Fruit fly (Drosophila melanogaster) whole organism, prepupa: ENCODE results near the gene CG17292.

ENCODE experiments used
- Blimp-1 ChIP-seq: fragments of 200-800 bp; sonication (Bioruptor generic); optimal IDR thresholded peaks from 3 replicates; lab custom pipeline; 2017; ENCODE audit warnings: missing biosample characterization, missing genetic modification characterization, mild to moderate bottlenecking, moderate library complexity, missing genetic modification reagents
- CG11762 ChIP-seq: fragments of 200-800 bp; sonication (Bioruptor generic); optimal IDR thresholded peaks from 3 replicates; lab custom pipeline; 2016; ENCODE audit warnings: missing biosample characterization, missing genetic modification characterization; ENCODE audit not compliant: insufficient read depth
- CG11902 ChIP-seq: fragments of 200-800 bp; sonication (Bioruptor generic); optimal IDR thresholded peaks from 3 replicates; lab custom pipeline; 2016; ENCODE audit warnings: missing biosample characterization, missing genetic modification characterization
- CG15336 ChIP-seq: fragments of 200-800 bp; sonication (Bioruptor generic); IDR thresholded peaks from 2 replicates; pipeline ENCODE4 v1.3.6; 2022; ENCODE audit warnings: missing biosample characterization, missing genetic modification characterization
- CG1621 ChIP-seq: fragments of 200-800 bp; sonication (Bioruptor generic); optimal IDR thresholded peaks from 3 replicates; lab custom pipeline; 2018; ENCODE audit warnings: missing biosample characterization, mild to moderate bottlenecking, missing genetic modification characterization
- CG16779 ChIP-seq: fragments of 200-800 bp; sonication (Bioruptor generic); optimal IDR thresholded peaks from 3 replicates; lab custom pipeline; 2017; ENCODE audit warnings: missing biosample characterization, mild to moderate bottlenecking, missing genetic modification characterization
- CG31627 ChIP-seq: fragments of 200-800 bp; sonication (Bioruptor generic); optimal IDR thresholded peaks from 3 replicates; lab custom pipeline; 2016; ENCODE audit warnings: missing biosample characterization, missing genetic modification characterization
- CG32006 ChIP-seq: fragments of 200-800 bp; sonication (Bioruptor generic); optimal IDR thresholded peaks from 3 replicates; lab custom pipeline; 2017; ENCODE audit warnings: missing biosample characterization, mild to moderate bottlenecking, missing genetic modification characterization
- CG34406 ChIP-seq: fragments of 200-800 bp; sonication (Bioruptor generic); optimal IDR thresholded peaks from 3 replicates; lab custom pipeline; 2016; ENCODE audit warnings: missing biosample characterization, missing genetic modification characterization
- CG3919 ChIP-seq: fragments of 200-800 bp; sonication (Bioruptor generic); optimal IDR thresholded peaks from 3 replicates; lab custom pipeline; 2016; ENCODE audit warnings: missing biosample characterization, missing genetic modification characterization
- CG6163 ChIP-seq: fragments of 200-800 bp; sonication (Bioruptor generic); IDR thresholded peaks from 3 replicates; pipeline ENCODE4 v1.3.6; 2022; ENCODE audit warnings: missing biosample characterization, missing genetic modification characterization
- CG6276 ChIP-seq: fragments of 200-800 bp; sonication (Bioruptor generic); optimal IDR thresholded peaks from 2 replicates; lab custom pipeline; 2017; ENCODE audit warnings: missing biosample characterization, mild to moderate bottlenecking, missing genetic modification characterization
- CG6792 ChIP-seq: fragments of 200-800 bp; sonication (Bioruptor generic); optimal IDR thresholded peaks from 3 replicates; lab custom pipeline; 2016; ENCODE audit warnings: missing biosample characterization, missing genetic modification characterization
- CG6808 ChIP-seq: fragments of 200-800 bp; sonication (Bioruptor generic); optimal IDR thresholded peaks from 3 replicates; lab custom pipeline; 2017; ENCODE audit warnings: missing biosample characterization, missing genetic modification characterization, mild to moderate bottlenecking, moderate library complexity, missing genetic modification reagents
- CG6854 ChIP-seq: fragments of 200-800 bp; sonication (Bioruptor generic); optimal IDR thresholded peaks from 2 replicates; lab custom pipeline; 2017; ENCODE audit warnings: missing biosample characterization, mild to moderate bottlenecking, missing genetic modification characterization
- CG7368 ChIP-seq: fragments of 200-800 bp; sonication (Bioruptor generic); optimal IDR thresholded peaks from 3 replicates; lab custom pipeline; 2016; ENCODE audit warnings: missing biosample characterization, missing genetic modification characterization
- CG8119 ChIP-seq: fragments of 200-800 bp; sonication (Bioruptor generic); IDR thresholded peaks from 3 replicates; pipeline ENCODE4 v1.3.6; 2022; ENCODE audit warnings: missing biosample characterization, missing genetic modification characterization
- CG8319 ChIP-seq: fragments of 200-800 bp; sonication (Bioruptor generic); optimal IDR thresholded peaks from 3 replicates; lab custom pipeline; 2016; ENCODE audit warnings: missing biosample characterization, missing genetic modification characterization
- CG8632 ChIP-seq: fragments of 200-800 bp; sonication (Bioruptor generic); optimal IDR thresholded peaks from 3 replicates; lab custom pipeline; 2016; ENCODE audit warnings: missing biosample characterization, missing genetic modification characterization
- CG9139 ChIP-seq: fragments of 200-800 bp; sonication (Bioruptor generic); optimal IDR thresholded peaks from 3 replicates; lab custom pipeline; 2017; ENCODE audit warnings: missing biosample characterization, mild to moderate bottlenecking, missing genetic modification characterization
- Eip75B ChIP-seq: fragments of 200-800 bp; sonication (Bioruptor generic); optimal IDR thresholded peaks from 3 replicates; lab custom pipeline; 2016; ENCODE audit warnings: missing biosample characterization, missing genetic modification characterization
- Eip78C ChIP-seq: fragments of 200-800 bp; sonication (Bioruptor generic); peaks from one replicate; lab custom pipeline; 2016; ENCODE audit warnings: missing biosample characterization, missing genetic modification characterization
- Ets21C ChIP-seq: fragments of 200-800 bp; sonication (Bioruptor generic); optimal IDR thresholded peaks from 3 replicates; lab custom pipeline; 2016; ENCODE audit warnings: missing biosample characterization, missing genetic modification characterization
- Gug ChIP-seq: fragments of 200-800 bp; sonication (Bioruptor generic); IDR thresholded peaks from 2 replicates; pipeline ENCODE4 v1.3.6; 2022; ENCODE audit warnings: missing biosample characterization, missing genetic modification characterization
- Hr38 ChIP-seq: sonication (Bioruptor generic); optimal IDR thresholded peaks from 2 replicates; lab custom pipeline; 2016; ENCODE audit warnings: missing biosample characterization, missing genetic modification characterization
- Hr4 ChIP-seq: fragments of 200-800 bp; sonication (Bioruptor generic); optimal IDR thresholded peaks from 3 replicates; lab custom pipeline; 2016; ENCODE audit warnings: missing biosample characterization, missing genetic modification characterization
- Lpt ChIP-seq: fragments of 200-800 bp; sonication (Bioruptor generic); optimal IDR thresholded peaks from 3 replicates; lab custom pipeline; 2016; ENCODE audit warnings: missing biosample characterization, missing genetic modification characterization
- Met ChIP-seq: fragments of 200-800 bp; sonication (Bioruptor generic); optimal IDR thresholded peaks from 3 replicates; lab custom pipeline; 2016; ENCODE audit warnings: missing biosample characterization, missing genetic modification characterization
- OdsH ChIP-seq: fragments of 200-800 bp; sonication (Bioruptor generic); optimal IDR thresholded peaks from 3 replicates; lab custom pipeline; 2016; ENCODE audit warnings: missing biosample characterization, missing genetic modification characterization
- Sox15 ChIP-seq: fragments of 200-800 bp; sonication (Bioruptor generic); optimal IDR thresholded peaks from 3 replicates; lab custom pipeline; 2016; ENCODE audit warnings: missing biosample characterization, missing genetic modification characterization
- achi ChIP-seq: fragments of 200-800 bp; sonication (Bioruptor generic); optimal IDR thresholded peaks from 3 replicates; lab custom pipeline; 2016; ENCODE audit warnings: missing biosample characterization, missing genetic modification characterization
- acj6 ChIP-seq: fragments of 200-800 bp; sonication (Bioruptor generic); optimal IDR thresholded peaks from 3 replicates; lab custom pipeline; 2016; ENCODE audit warnings: missing biosample characterization, missing genetic modification characterization
- dac ChIP-seq: fragments of 200-800 bp; sonication (Bioruptor generic); optimal IDR thresholded peaks from 2 replicates; lab custom pipeline; 2017; ENCODE audit warnings: missing biosample characterization, mild to moderate bottlenecking, missing genetic modification characterization
- dsx ChIP-seq: fragments of 200-800 bp; optimal IDR thresholded peaks from 3 replicates; lab custom pipeline; 2019; ENCODE audit warnings: missing biosample characterization, mild to moderate bottlenecking, missing genetic modification characterization, moderate library complexity; ENCODE audit not compliant: poor library complexity, severe bottlenecking
- esn ChIP-seq: fragments of 200-800 bp; sonication (Bioruptor generic); optimal IDR thresholded peaks from 2 replicates; lab custom pipeline; 2016; ENCODE audit warnings: missing biosample characterization, mild to moderate bottlenecking, missing genetic modification characterization, moderate library complexity
- fd85E ChIP-seq: fragments of 200-800 bp; sonication (Bioruptor generic); optimal IDR thresholded peaks from 3 replicates; lab custom pipeline; 2016; ENCODE audit warnings: missing biosample characterization, missing genetic modification characterization
- fkh ChIP-seq: fragments of 200-800 bp; sonication (Bioruptor generic); optimal IDR thresholded peaks from 3 replicates; lab custom pipeline; 2017; ENCODE audit warnings: missing biosample characterization, mild to moderate bottlenecking, missing genetic modification characterization, moderate library complexity
- lz ChIP-seq: fragments of 200-800 bp; sonication (Bioruptor generic); optimal IDR thresholded peaks from 3 replicates; lab custom pipeline; 2016; ENCODE audit warnings: missing biosample characterization, missing genetic modification characterization
- net ChIP-seq: fragments of 200-800 bp; sonication (Bioruptor generic); optimal IDR thresholded peaks from 3 replicates; lab custom pipeline; 2016; ENCODE audit warnings: missing biosample characterization, missing genetic modification characterization
- pdm3 ChIP-seq: fragments of 200-800 bp; sonication (Bioruptor generic); optimal IDR thresholded peaks from 3 replicates; lab custom pipeline; 2016; ENCODE audit warnings: missing biosample characterization, missing genetic modification characterization
- salr ChIP-seq, 2 experiments: fragments of 200-800 bp; sonication (Bioruptor generic); optimal IDR thresholded peaks; 3 replicates each; lab custom pipeline; 2016 to 2018; ENCODE audit warnings: missing biosample characterization in 2 of 2, missing genetic modification characterization in 2 of 2, mild to moderate bottlenecking in 1 of 2
- spab ChIP-seq: fragments of 200-800 bp; sonication (Bioruptor generic); optimal IDR thresholded peaks from 2 replicates; lab custom pipeline; 2017; ENCODE audit warnings: missing biosample characterization, mild to moderate bottlenecking, missing genetic modification characterization, missing genetic modification reagents
- ss ChIP-seq, 2 experiments: fragments of 200-800 bp; sonication (Bioruptor generic); optimal IDR thresholded peaks; 2 replicates in 1 of 2; 3 replicates in 1 of 2; lab custom pipeline; 2017 to 2018; ENCODE audit warnings: mild to moderate bottlenecking in 2 of 2, missing biosample characterization in 2 of 2, missing genetic modification characterization in 2 of 2, moderate library complexity in 1 of 2
- topi ChIP-seq: fragments of 200-800 bp; sonication (Bioruptor generic); optimal IDR thresholded peaks from 3 replicates; lab custom pipeline; 2016; ENCODE audit warnings: missing biosample characterization, missing genetic modification characterization
- vri ChIP-seq: fragments of 200-800 bp; sonication (Bioruptor generic); optimal IDR thresholded peaks from 3 replicates; lab custom pipeline; 2016; ENCODE audit warnings: missing biosample characterization, mild to moderate bottlenecking, missing genetic modification characterization

Gene CG17292

DNA sequence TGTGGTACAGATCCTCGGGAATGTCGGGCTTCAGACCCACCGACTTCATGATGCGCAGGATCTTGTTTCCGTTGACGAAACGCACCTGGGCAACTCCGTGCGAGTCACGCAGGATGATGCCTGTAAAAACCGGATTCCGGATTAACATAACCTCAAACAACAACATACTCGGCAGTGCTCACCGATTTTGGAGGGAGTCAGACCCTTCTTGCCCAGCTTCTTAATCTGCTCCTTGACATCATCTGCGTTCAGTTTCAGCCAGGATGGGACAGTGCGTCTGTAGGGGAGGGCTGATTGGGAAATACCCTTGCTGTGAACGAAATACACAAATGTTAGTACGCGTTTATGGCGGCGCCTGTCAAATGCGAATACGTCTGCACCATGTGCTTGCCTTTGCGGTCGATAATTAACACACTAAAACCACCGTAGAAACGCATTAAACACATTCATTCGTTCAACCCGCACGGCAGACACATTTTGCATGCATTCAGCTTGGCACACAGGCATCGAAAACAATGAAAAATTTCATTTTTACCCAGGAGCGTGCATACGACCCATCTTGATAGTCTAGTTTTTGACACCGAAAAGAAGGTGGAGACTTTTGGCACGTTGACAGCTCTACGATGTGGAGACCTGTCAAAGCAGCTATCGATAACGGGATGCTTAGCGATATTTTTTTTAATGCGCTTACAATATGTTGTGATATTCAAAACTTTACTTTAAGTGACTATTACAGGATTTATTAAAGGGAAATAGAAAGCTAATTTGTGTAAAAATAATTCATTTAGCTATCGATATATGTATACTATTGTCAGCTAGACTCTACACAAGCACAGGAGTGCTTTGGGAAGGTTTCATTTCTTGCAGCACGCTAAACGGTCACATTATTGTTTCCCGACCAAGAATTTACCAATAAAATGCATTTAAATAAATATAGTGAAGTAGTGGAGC is 6.0 kb upstream of the CG17292 start, which contains the start of the genes RpS13 and CSN8 (continued):
- TF ChIP-seq Met (GFP tag; lab: Kevin White, UChicago) (peak; percentile 16), net (GFP tag; lab: Kevin White, UChicago) (no peak), Eip78C (GFP tag; lab: Kevin White, UChicago) (peak; percentile 59), CG15336 (GFP tag; lab: Robert Waterston, UW) (no peak), CG8319 (GFP tag; lab: Kevin White, UChicago) (no peak), lz (peak; percentile 15), CG6854 (GFP tag; lab: Kevin White, UChicago) (no peak), esn (GFP tag; lab: Kevin White, UChicago) (peak; percentile 36), dac (GFP tag; lab: Kevin White, UChicago) (no peak), fd85E (no peak), OdsH (GFP tag; lab: Kevin White, UChicago) (no peak), Ets21C (GFP tag; lab: Kevin White, UChicago) (no peak), Blimp-1 (GFP tag; lab: Kevin White, UChicago) (no peak), CG6163 (GFP tag; lab: Robert Waterston, UW) (no peak), topi (GFP tag; lab: Kevin White, UChicago) (peak; percentile 8), CG6792 (GFP tag; lab: Kevin White, UChicago) (no peak), Hr4 (no peak), acj6 (GFP tag; lab: Kevin White, UChicago) (no peak), CG6808 (no peak), CG3919 (GFP tag; lab: Kevin White, UChicago) (no peak), CG9139 (GFP tag; lab: Kevin White, UChicago) (no peak), Gug (no peak), pdm3 (no peak), Sox15 (GFP tag; lab: Kevin White, UChicago) (no peak), CG8119 (GFP tag; lab: Robert Waterston, UW) (0 out of 3 replicates have a peak, but pooled peaks have one; percentile 18), CG1621 (tag; lab: Kevin White, UChicago) (peak; percentile 49), CG11902 (GFP tag; lab: Kevin White, UChicago) (no peak), CG32006 (GFP tag; lab: Kevin White, UChicago) (no peak), CG34406 (GFP tag; lab: Kevin White, UChicago) (no peak), salr (GFP tag; optimal IDR thresholded peaks at IDR 0.05; lab: Kevin White, UChicago) (no peak), spab (GFP tag; lab: Kevin White, UChicago) (no peak), Lpt (no peak), CG16779 (tag; lab: Kevin White, UChicago) (no peak)

dm6 chr2L:8365701-8366643 is 4.3 kb upstream of the CG17292 start, which contains the start of gene Pp2A-29B:
Gene Pp2A-29B, plus strand, starts transcription at chr2L:8366038.
- TF ChIP-seq fkh (GFP tag; lab: Kevin White, UChicago) (peak; percentile 75), Ets21C (GFP tag; lab: Kevin White, UChicago) (peak; percentile 50), dsx (GFP tag; lab: Kevin White, UChicago) (no peak), CG8632 (GFP tag; lab: Kevin White, UChicago) (no peak), CG1621 (tag; lab: Kevin White, UChicago) (no peak), CG11762 (no peak), Hr38 (GFP tag; lab: Kevin White, UChicago) (no peak), CG6792 (GFP tag; lab: Kevin White, UChicago) (no peak), Sox15 (GFP tag; lab: Kevin White, UChicago) (no peak), CG6808 (no peak), CG31627 (GFP tag; lab: Kevin White, UChicago) (peak; percentile 42), CG6276 (GFP tag; lab: Kevin White, UChicago) (no peak), esn (GFP tag; lab: Kevin White, UChicago) (peak; percentile 54), CG6163 (GFP tag; lab: Robert Waterston, UW) (0 out of 3 replicates have a peak, but pooled peaks have one; percentile 6), Gug (no peak), Eip78C (GFP tag; lab: Kevin White, UChicago) (peak; percentile 77), CG7368 (GFP tag; lab: Kevin White, UChicago) (no peak), CG8319 (GFP tag; lab: Kevin White, UChicago) (no peak), vri (GFP tag; lab: Kevin White, UChicago) (peak; percentile 27), CG16779 (tag; lab: Kevin White, UChicago) (no peak), achi (GFP tag; lab: Kevin White, UChicago) (peak; percentile 92), topi (GFP tag; lab: Kevin White, UChicago) (peak; percentile 39), Eip75B (peak; percentile 31), ss (GFP tag; optimal IDR thresholded peaks at IDR 0.05; lab: Kevin White, UChicago) (peak in 1 of 2 experiments; percentile 48)
